Worm (Caenorhabditis elegans) whole organism, young adult: Measurements from ENCODE around the gene C04G6.4.

Experiments used
- B0261.1 ChIP-seq: sonication (generic microtip); optimal IDR thresholded peaks from 2 replicates; lab custom pipeline; 2016; ENCODE audit warnings: mild to moderate bottlenecking, missing genetic modification characterization, moderate library complexity, missing compliant biosample characterization
- F33H1.4 ChIP-seq: fragments of 200-800 bp; sonication (Bioruptor generic); IDR thresholded peaks from 2 replicates; pipeline ENCODE4 v1.3.6; 2022; ENCODE audit warnings: missing genetic modification reagents, missing genetic modification characterization, missing compliant biosample characterization
- F37B4.10 ChIP-seq: fragments of 200-800 bp; sonication (Bioruptor generic); IDR thresholded peaks from 2 replicates; pipeline ENCODE4 v1.3.6; 2022; ENCODE audit warnings: missing genetic modification characterization, missing compliant biosample characterization
- F49E8.2 ChIP-seq: sonication (generic microtip); optimal IDR thresholded peaks from 3 replicates; lab custom pipeline; 2017; ENCODE audit warnings: missing genetic modification characterization, mild to moderate bottlenecking, missing compliant biosample characterization, antibody characterized with exemption, moderate library complexity; ENCODE audit not compliant: insufficient read depth
- ZK185.1 ChIP-seq: sonication (generic microtip); optimal IDR thresholded peaks from 2 replicates; lab custom pipeline; 2016; ENCODE audit warnings: mild to moderate bottlenecking, missing genetic modification characterization, missing compliant biosample characterization; ENCODE audit not compliant: poor library complexity, severe bottlenecking
- akir-1 ChIP-seq: fragments of 200-800 bp; sonication (Bioruptor generic); optimal IDR thresholded peaks from 2 replicates; lab custom pipeline; 2018; ENCODE audit warnings: mild to moderate bottlenecking, missing genetic modification characterization, moderate library complexity, missing compliant biosample characterization
- ama-1 ChIP-seq, 3 experiments: fragments of 150-350 bp in 1 of 3; sonication (generic microtip) in 2 of 3; optimal IDR thresholded peaks; 2 replicates each; lab custom pipeline; 2014 to 2018; ENCODE audit warnings: missing biosample characterization in 2 of 3, missing genetic modification characterization in 2 of 3, missing genetic modification reagents in 2 of 3
- aptf-2 ChIP-seq: fragments of 200-800 bp; sonication (Bioruptor generic); conservative IDR thresholded peaks from 2 replicates; pipeline ENCODE4 v1.3.6; 2022; ENCODE audit warnings: missing genetic modification reagents, missing genetic modification characterization, missing compliant biosample characterization
- athp-1 ChIP-seq: sonication (generic microtip); optimal IDR thresholded peaks from 2 replicates; lab custom pipeline; 2017; ENCODE audit warnings: mild to moderate bottlenecking, missing genetic modification characterization, missing compliant biosample characterization
- attf-3 ChIP-seq: fragments of 200-800 bp; sonication (Bioruptor generic); conservative IDR thresholded peaks from 2 replicates; pipeline ENCODE4 v1.3.6; 2022; ENCODE audit warnings: missing genetic modification reagents, missing genetic modification characterization, missing compliant biosample characterization
- attf-5 ChIP-seq: fragments of 200-800 bp; sonication (Bioruptor generic); optimal IDR thresholded peaks from 2 replicates; lab custom pipeline; 2018; ENCODE audit warnings: mild to moderate bottlenecking, missing genetic modification characterization, missing compliant biosample characterization
- bed-1 ChIP-seq: fragments of 200-800 bp; sonication (Bioruptor generic); IDR thresholded peaks from 2 replicates; pipeline ENCODE4 v1.3.6; 2022; ENCODE audit warnings: missing genetic modification reagents, missing genetic modification characterization, missing compliant biosample characterization
- cebp-2 ChIP-seq: fragments of 200-800 bp; sonication (Bioruptor generic); IDR thresholded peaks from 2 replicates; pipeline ENCODE4 v1.3.6; 2022; ENCODE audit warnings: missing genetic modification characterization, missing compliant biosample characterization
- ceh-58 ChIP-seq: fragments of 200-800 bp; sonication (Bioruptor generic); IDR thresholded peaks from 2 replicates; pipeline ENCODE4 v1.3.6; 2022; ENCODE audit warnings: missing genetic modification characterization, missing compliant biosample characterization
- ceh-91 ChIP-seq: fragments of 200-800 bp; sonication (Bioruptor generic); IDR thresholded peaks from 2 replicates; pipeline ENCODE4 v1.3.6; 2022; ENCODE audit warnings: missing genetic modification reagents, missing genetic modification characterization, missing compliant biosample characterization
- chd-7 ChIP-seq: sonication (generic microtip); optimal IDR thresholded peaks from 2 replicates; lab custom pipeline; 2016; ENCODE audit warnings: mild to moderate bottlenecking, missing genetic modification characterization, moderate library complexity, missing compliant biosample characterization
- dox-1 ChIP-seq: fragments of 200-800 bp; sonication (Bioruptor generic); IDR thresholded peaks from 2 replicates; pipeline ENCODE4 v1.3.6; 2022; ENCODE audit warnings: missing genetic modification reagents, missing genetic modification characterization, missing compliant biosample characterization
- dpl-1 ChIP-seq: fragments of 150-350 bp; optimal IDR thresholded peaks from 2 replicates; lab custom pipeline; 2014; ENCODE audit warnings: missing biosample characterization, missing genetic modification reagents, missing genetic modification characterization
- egl-18 ChIP-seq: fragments of 200-800 bp; sonication (Bioruptor generic); IDR thresholded peaks from 2 replicates; pipeline ENCODE4 v1.3.6; 2022; ENCODE audit warnings: missing genetic modification reagents, missing genetic modification characterization, missing compliant biosample characterization
- hmg-1.2 ChIP-seq: fragments of 200-800 bp; sonication (Bioruptor generic); IDR thresholded peaks from 2 replicates; pipeline ENCODE4 v1.3.6; 2022; ENCODE audit warnings: missing genetic modification reagents, missing genetic modification characterization, missing compliant biosample characterization
- lag-1 ChIP-seq: fragments of 200-800 bp; sonication (Bioruptor generic); IDR thresholded peaks from 2 replicates; pipeline ENCODE4 v1.3.6; 2022; ENCODE audit warnings: missing genetic modification reagents, missing genetic modification characterization, missing compliant biosample characterization
- lin-26 ChIP-seq: fragments of 200-800 bp; sonication (Bioruptor generic); IDR thresholded peaks from 2 replicates; pipeline ENCODE4 v1.3.6; 2022; ENCODE audit warnings: missing genetic modification reagents, missing genetic modification characterization, missing compliant biosample characterization
- lin-35 ChIP-seq, 3 experiments: fragments of 150-350 bp in 2 of 3; sonication (generic microtip) in 1 of 3; optimal IDR thresholded peaks; 2 replicates each; lab custom pipeline; 2014 to 2018; ENCODE audit warnings: missing biosample characterization in 3 of 3, missing genetic modification characterization in 3 of 3, missing genetic modification reagents in 3 of 3
- lin-54 ChIP-seq: fragments of 200-800 bp; sonication (Bioruptor generic); optimal IDR thresholded peaks from 2 replicates; lab custom pipeline; 2018; ENCODE audit warnings: mild to moderate bottlenecking, missing genetic modification characterization, missing compliant biosample characterization
- lsl-1 ChIP-seq: fragments of 200-800 bp; sonication (Bioruptor generic); optimal IDR thresholded peaks from 2 replicates; lab custom pipeline; 2018; ENCODE audit warnings: mild to moderate bottlenecking, missing genetic modification characterization, moderate library complexity, missing compliant biosample characterization
- madf-10 ChIP-seq: sonication (generic microtip); optimal IDR thresholded peaks from 2 replicates; lab custom pipeline; 2016; ENCODE audit warnings: mild to moderate bottlenecking, missing genetic modification characterization, missing compliant biosample characterization
- madf-6 ChIP-seq: fragments of 200-800 bp; sonication (Bioruptor generic); IDR thresholded peaks from 2 replicates; pipeline ENCODE4 v1.3.6; 2022; ENCODE audit warnings: missing genetic modification reagents, missing genetic modification characterization, missing compliant biosample characterization
- madf-8 ChIP-seq: fragments of 200-800 bp; sonication (Bioruptor generic); conservative IDR thresholded peaks from 2 replicates; pipeline ENCODE4 v1.3.6; 2022; ENCODE audit warnings: missing genetic modification reagents, missing genetic modification characterization, missing compliant biosample characterization
- mel-28 ChIP-seq: sonication (generic microtip); optimal IDR thresholded peaks from 2 replicates; lab custom pipeline; 2016; ENCODE audit warnings: borderline replicate concordance, mild to moderate bottlenecking, missing genetic modification characterization, missing compliant biosample characterization
- nfya-2 ChIP-seq: fragments of 200-800 bp; sonication (Bioruptor generic); IDR thresholded peaks from 2 replicates; pipeline ENCODE4 v1.3.6; 2022; ENCODE audit warnings: missing genetic modification reagents, missing genetic modification characterization, missing compliant biosample characterization
- nhr-179 ChIP-seq: sonication (generic microtip); optimal IDR thresholded peaks from 2 replicates; lab custom pipeline; 2016; ENCODE audit warnings: mild to moderate bottlenecking, missing genetic modification characterization, missing compliant biosample characterization
- nhr-90 ChIP-seq: sonication (generic microtip); optimal IDR thresholded peaks from 2 replicates; lab custom pipeline; 2016; ENCODE audit warnings: missing genotype, mild to moderate bottlenecking, missing genetic modification characterization, missing compliant biosample characterization
- pbrm-1 ChIP-seq: fragments of 200-800 bp; sonication (Bioruptor generic); IDR thresholded peaks from 2 replicates; pipeline ENCODE4 v1.3.6; 2022; ENCODE audit warnings: missing genetic modification reagents, missing genetic modification characterization, missing compliant biosample characterization
- snpc-1.1 ChIP-seq: sonication (generic microtip); optimal IDR thresholded peaks from 2 replicates; lab custom pipeline; 2017; ENCODE audit warnings: missing genetic modification characterization, mild to moderate bottlenecking, missing compliant biosample characterization, antibody characterized with exemption, moderate library complexity, missing genotype, missing genetic modification reagents; ENCODE audit not compliant: insufficient read depth
- snpc-3.4 ChIP-seq: sonication (generic microtip); optimal IDR thresholded peaks from 2 replicates; lab custom pipeline; 2017; ENCODE audit warnings: missing genetic modification characterization, mild to moderate bottlenecking, missing compliant biosample characterization, antibody characterized with exemption, moderate library complexity, missing genotype, missing genetic modification reagents
- snpc-4 ChIP-seq, 5 experiments: fragments of 150-350 bp in 1 of 5; sonication (generic microtip) in 4 of 5; optimal IDR thresholded peaks; 2 replicates each; lab custom pipeline; 2014 to 2018; ENCODE audit warnings: missing genetic modification characterization in 5 of 5, missing biosample characterization in 3 of 5, antibody characterized with exemption in 2 of 5, mild to moderate bottlenecking in 2 of 5, missing compliant biosample characterization in 2 of 5, missing genotype in 2 of 5, moderate library complexity in 2 of 5, missing genetic modification reagents in 1 of 5
- somi-1 ChIP-seq: fragments of 200-800 bp; sonication (Bioruptor generic); optimal IDR thresholded peaks from 2 replicates; lab custom pipeline; 2018; ENCODE audit warnings: mild to moderate bottlenecking, missing genetic modification characterization, missing compliant biosample characterization
- tbx-9 ChIP-seq: sonication (generic microtip); optimal IDR thresholded peaks from 2 replicates; lab custom pipeline; 2016; ENCODE audit warnings: borderline replicate concordance, missing genetic modification characterization, inconsistent platforms, missing compliant biosample characterization
- ztf-18 ChIP-seq: sonication (generic microtip); optimal IDR thresholded peaks from 2 replicates; lab custom pipeline; 2016; ENCODE audit warnings: missing genotype, mild to moderate bottlenecking, missing genetic modification characterization, missing compliant biosample characterization
- ztf-26 ChIP-seq: sonication (generic microtip); optimal IDR thresholded peaks from 2 replicates; lab custom pipeline; 2017; ENCODE audit warnings: missing genetic modification characterization, missing compliant biosample characterization
- ztf-28 ChIP-seq: fragments of 200-800 bp; sonication (Bioruptor generic); IDR thresholded peaks from 2 replicates; pipeline ENCODE4 v1.3.6; 2022; ENCODE audit warnings: missing genetic modification reagents, missing genetic modification characterization, missing compliant biosample characterization

C04G6.4 gene

DNA sequence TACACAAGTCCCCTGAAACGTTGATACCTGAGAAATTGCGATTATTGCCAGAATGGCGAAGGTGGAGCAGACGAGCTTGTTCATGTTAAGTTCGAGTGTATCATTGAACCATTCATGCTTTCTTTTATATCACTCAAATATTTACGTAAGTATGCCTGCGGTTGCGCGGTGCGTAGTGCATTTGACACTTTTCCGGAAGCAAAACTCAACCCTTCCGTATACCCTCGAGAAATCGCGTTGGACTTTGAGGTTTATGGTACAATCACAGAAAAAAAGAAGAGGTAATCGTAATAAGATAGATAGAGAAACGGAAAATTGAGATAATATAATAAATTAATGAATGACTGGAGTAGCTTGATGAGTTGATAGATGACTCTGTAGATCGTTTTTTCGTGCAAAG, 13.7 kb downstream of the C04G6.4 start, which contains the start of gene idpb-2:
TSS of gene idpb-2 (minus strand) at position 101 of the 400 bp plus-strand sequence.
- TF ChIP-seq ztf-26 (tag; lab: Kevin White, UChicago) (no peak), F37B4.10 (no peak), tbx-9 (tag; lab: Kevin White, UChicago) (no peak), bed-1 (GFP tag; lab: Robert Waterston, UW) (no peak), athp-1 (tag; lab: Kevin White, UChicago) (no peak), cebp-2 (no peak), ama-1 (optimal IDR thresholded peaks at IDR 0.05; lab: Kevin White, UChicago) (no peak), ama-1 (GFP tag; optimal IDR thresholded peaks at IDR 0.05; lab: Kevin White, UChicago) (no peak), chd-7 (tag; lab: Kevin White, UChicago) (no peak), akir-1 (GFP tag; lab: Kevin White, UChicago) (no peak), B0261.1 (tag; lab: Kevin White, UChicago) (no peak), madf-6 (GFP tag; lab: Robert Waterston, UW) (no peak), mel-28 (no peak), somi-1 (GFP tag; lab: Kevin White, UChicago) (no peak), egl-18 (GFP tag; lab: Robert Waterston, UW) (no peak), nhr-179 (tag; lab: Kevin White, UChicago) (no peak), pbrm-1 (no peak)

DNA sequence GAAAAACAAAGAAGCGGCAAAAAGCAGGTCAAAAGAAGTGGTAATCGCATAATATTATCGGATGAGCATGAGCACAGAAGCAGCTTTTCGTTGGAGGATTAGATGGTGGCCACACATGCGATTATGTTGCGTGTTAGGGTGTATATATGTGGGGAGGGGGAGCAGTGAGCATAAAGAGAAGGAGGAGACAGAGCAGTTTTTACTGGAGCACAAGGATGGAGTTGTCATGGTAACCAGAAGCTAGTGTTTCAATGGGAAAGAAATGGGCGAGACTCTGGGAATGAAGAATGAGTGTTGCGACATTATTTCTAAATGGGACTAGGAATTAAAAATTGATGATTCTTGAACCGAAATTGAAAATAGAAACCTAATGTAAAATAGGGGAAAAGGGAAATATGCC, 15.3 kb downstream of the C04G6.4 start, which contains the start of gene C27A2.8:
TSS of gene C27A2.8 (minus strand) at position 117 of the 400 bp plus-strand sequence.
- no peak for TF ChIP-seq nfya-2 (GFP tag; lab: Robert Waterston, UW)
- no peak for TF ChIP-seq snpc-4 (GFP tag; optimal IDR thresholded peaks at IDR 0.05; lab: Kevin White, UChicago)
- TF ChIP-seq snpc-4 (tag; optimal IDR thresholded peaks at IDR 0.05; lab: Kevin White, UChicago), result no peak

DNA sequence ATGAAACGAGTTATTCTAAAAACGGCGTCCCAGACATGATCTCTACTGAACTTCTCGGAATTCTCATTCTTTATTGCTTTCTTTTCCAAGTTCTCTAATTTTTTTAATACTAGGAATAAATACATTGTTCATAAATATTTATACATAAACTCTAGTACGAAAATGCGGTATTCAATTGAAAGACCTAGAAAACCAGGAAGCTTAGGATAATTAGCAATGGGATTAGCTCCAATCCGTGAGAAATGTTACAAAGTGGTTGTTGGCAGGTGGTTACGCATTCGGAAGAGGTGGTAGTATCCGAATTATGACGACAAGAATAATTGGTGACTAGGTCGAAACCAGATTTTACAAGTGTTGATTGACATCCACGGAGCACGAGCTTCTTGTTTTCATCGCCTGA, 16.3 kb downstream of the C04G6.4 start:
- TF ChIP-seq snpc-4 (GFP tag; optimal IDR thresholded peaks at IDR 0.05; lab: Kevin White, UChicago) (no peak), snpc-4 (tag; optimal IDR thresholded peaks at IDR 0.05; lab: Kevin White, UChicago) (no peak), lag-1 (GFP tag; lab: Robert Waterston, UW) (no peak), nhr-90 (no peak), attf-3 (GFP tag; lab: Robert Waterston, UW) (no peak)
- TF ChIP-seq, all 124 proteins: peak for 0

DNA sequence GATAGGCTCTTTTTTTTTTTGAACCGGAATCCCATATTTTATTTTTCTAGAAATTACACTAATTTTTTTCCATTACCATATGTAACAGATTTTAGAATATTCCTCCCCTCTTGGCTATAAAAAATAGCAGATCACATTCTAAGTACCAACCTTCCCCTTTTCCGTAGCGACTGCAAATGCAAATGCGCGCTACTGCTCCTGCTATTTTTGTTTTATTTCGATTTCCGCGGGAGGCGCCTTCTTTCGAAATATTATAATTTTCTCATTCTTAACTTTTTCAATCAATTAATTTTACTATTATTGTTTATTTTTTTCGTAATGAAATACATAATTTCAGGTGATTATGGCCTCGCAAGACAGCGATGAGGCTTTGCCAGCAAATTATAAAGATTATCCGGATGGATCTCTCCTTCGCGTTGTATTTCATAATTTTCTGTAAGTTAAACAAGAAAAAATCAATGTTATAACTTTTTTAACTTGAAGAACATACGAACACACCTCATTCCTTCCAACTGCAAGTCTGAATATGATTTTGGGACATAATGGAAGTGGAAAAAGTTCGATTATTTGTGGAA, 21.4 kb downstream of the C04G6.4 start, which contains the start of gene smc-5:
TSS of gene smc-5 (plus strand) at position 332 of the 575 bp plus-strand sequence.
- TF ChIP-seq hmg-1.2 (GFP tag; lab: Robert Waterston, UW), result peak; percentile 42; the same call in 1 of the 2 replicates
- TF ChIP-seq dpl-1 (GFP tag; lab: Kevin White, UChicago), result peak; percentile 84
- peak; percentile 82 for TF ChIP-seq dox-1 (GFP tag; lab: Robert Waterston, UW)
- TF ChIP-seq F49E8.2 (tag; lab: Kevin White, UChicago), result peak; percentile 27
- peak; percentile 80 for TF ChIP-seq ceh-91 (GFP tag; lab: Robert Waterston, UW)
- peak; percentile 79 for TF ChIP-seq attf-5 (GFP tag; lab: Kevin White, UChicago)
- peak; percentile 16 for TF ChIP-seq ztf-18 (tag; lab: Kevin White, UChicago)
- no peak for TF ChIP-seq ceh-58
- 0 out of 2 replicates have a peak, but pooled peaks have one; percentile 20 for TF ChIP-seq lin-26 (GFP tag; lab: Robert Waterston, UW)
- TF ChIP-seq lin-35 (GFP tag; optimal IDR thresholded peaks at IDR 0.05; lab: Kevin White, UChicago), result peak in 2 of 3 experiments; percentile 24 to 66
- peak; percentile 71 for TF ChIP-seq lin-54
- TF ChIP-seq ZK185.1, result peak; percentile 20
- no peak for TF ChIP-seq aptf-2 (GFP tag; lab: Robert Waterston, UW)
- peak; percentile 66 for TF ChIP-seq snpc-3.4 (tag; lab: Kevin White, UChicago)
- TF ChIP-seq lag-1 (GFP tag; lab: Robert Waterston, UW), result no peak
- peak; percentile 70 for TF ChIP-seq lsl-1
- no peak for TF ChIP-seq ztf-28 (GFP tag; lab: Robert Waterston, UW)
- TF ChIP-seq madf-10 (tag; lab: Kevin White, UChicago), result peak; percentile 15
- TF ChIP-seq snpc-1.1 (tag; lab: Kevin White, UChicago), result peak; percentile 24
- peak; percentile 18 for TF ChIP-seq snpc-4 (GFP tag; optimal IDR thresholded peaks at IDR 0.05; lab: Kevin White, UChicago)
- peak in 3 of 4 experiments; percentile 66 to 84 (median 68) for TF ChIP-seq snpc-4 (tag; optimal IDR thresholded peaks at IDR 0.05; lab: Kevin White, UChicago)
- TF ChIP-seq F33H1.4 (GFP tag; lab: Robert Waterston, UW), result peak; percentile 68
- TF ChIP-seq madf-8, result peak; percentile 80
